Worm (Caenorhabditis elegans) whole organism, midembryonic: Measurements from ENCODE around the gene nhr-118.

Experiments
- cog-1 ChIP-seq: sonication (generic microtip); optimal IDR thresholded peaks from 2 replicates; lab custom pipeline; 2016; ENCODE audit warnings: missing genetic modification characterization, missing compliant biosample characterization
- flt-1 ChIP-seq: fragments of 200-800 bp; sonication (Bioruptor generic); IDR thresholded peaks from 2 replicates; pipeline ENCODE4 v1.3.6; 2022; ENCODE audit warnings: missing genetic modification characterization, missing compliant biosample characterization
- klf-2 ChIP-seq: fragments of 200-800 bp; sonication (Bioruptor generic); conservative IDR thresholded peaks from 2 replicates; pipeline ENCODE4 v1.3.6; 2022; ENCODE audit warnings: missing genetic modification reagents, missing genetic modification characterization, missing compliant biosample characterization
- med-1 ChIP-seq: sonication (generic microtip); optimal IDR thresholded peaks from 2 replicates; lab custom pipeline; 2017; ENCODE audit warnings: missing genetic modification characterization, mild to moderate bottlenecking, missing compliant biosample characterization, antibody characterized with exemption, missing genetic modification reagents; ENCODE audit not compliant: insufficient read depth
- ref-1 ChIP-seq: fragments of 200-800 bp; sonication (Bioruptor generic); conservative IDR thresholded peaks from 2 replicates; pipeline ENCODE4 v1.3.6; 2022; ENCODE audit warnings: missing genetic modification reagents, missing genetic modification characterization, missing compliant biosample characterization
- tab-1 ChIP-seq: fragments of 200-800 bp; sonication (Bioruptor generic); IDR thresholded peaks from 2 replicates; pipeline ENCODE4 v1.3.6; 2022; ENCODE audit warnings: missing genetic modification characterization, missing compliant biosample characterization
- ztf-23 ChIP-seq: fragments of 200-800 bp; sonication (Bioruptor generic); IDR thresholded peaks from 2 replicates; pipeline ENCODE4 v1.3.6; 2022; ENCODE audit warnings: missing genetic modification reagents, missing genetic modification characterization, missing compliant biosample characterization
- ztf-29 ChIP-seq: fragments of 200-800 bp; sonication (Bioruptor generic); IDR thresholded peaks from 2 replicates; pipeline ENCODE4 v1.3.6; 2022; ENCODE audit warnings: missing genetic modification reagents, missing genetic modification characterization, missing compliant biosample characterization

ce11 chrV:4373656-4374055 is 34.0 kb upstream of the nhr-118 start:
- TF ChIP-seq tab-1 (GFP tag; lab: Robert Waterston, UW) (no peak), cog-1 (no peak), klf-2 (GFP tag; lab: Robert Waterston, UW) (no peak), med-1 (GFP tag; lab: Kevin White, UChicago) (no peak), flt-1 (no peak), ztf-23 (GFP tag; lab: Robert Waterston, UW) (no peak), ztf-29 (GFP tag; lab: Robert Waterston, UW) (no peak), ref-1 (GFP tag; lab: Robert Waterston, UW) (no peak)
